Fruit fly (Drosophila melanogaster): ENCODE data around the gene Nedd4.

Nedd4 gene

dm6 chr3L:17513893-17514616, 15.8 kb upstream of the Nedd4 start, which contains the start of the genes U4-U6-60K and CG7564 (continued):
- TF ChIP-seq Awh (GFP tag; IDR thresholded peaks at IDR 0.05) (no peak), ac (GFP tag; optimal IDR thresholded peaks at IDR 0.05) (no peak), CG10431 (GFP tag; optimal IDR thresholded peaks at IDR 0.05) (no peak), CG7786 (GFP tag; optimal IDR thresholded peaks at IDR 0.05) (peak; percentile 53), HHEX (GFP tag; optimal IDR thresholded peaks at IDR 0.05) (peak; percentile 61), sim (GFP tag; IDR thresholded peaks at IDR 0.05) (no peak), CG11504 (tag; optimal IDR thresholded peaks at IDR 0.05) (no peak), tll (GFP tag; optimal IDR thresholded peaks at IDR 0.05) (peak in 1 of 2 experiments; percentile 71), otp (GFP tag; IDR thresholded peaks at IDR 0.05) (no peak), bab2 (GFP tag; optimal IDR thresholded peaks at IDR 0.05) (no peak), CG10959 (GFP tag; IDR thresholded peaks at IDR 0.05) (no peak), Dip3 (GFP tag; optimal IDR thresholded peaks at IDR 0.05) (peak; percentile 53), Sin3A (optimal IDR thresholded peaks at IDR 0.05) (peak; percentile 90), en (GFP tag; optimal IDR thresholded peaks at IDR 0.05) (no peak), bcd (GFP tag; optimal IDR thresholded peaks at IDR 0.05) (peak; percentile 81), dm (GFP tag; optimal IDR thresholded peaks at IDR 0.05) (peak; percentile 48), MTF-1 (GFP tag; optimal IDR thresholded peaks at IDR 0.05; ENCODE audit: borderline replicate concordance) (no peak), CG9876 (GFP tag; optimal IDR thresholded peaks at IDR 0.05) (peak; percentile 2), NC2α (GFP tag; optimal IDR thresholded peaks at IDR 0.05) (no peak), Ada2b (GFP tag; IDR thresholded peaks at IDR 0.05) (no peak), mirr (GFP tag; optimal IDR thresholded peaks at IDR 0.05) (no peak), CG1024 (GFP tag; IDR thresholded peaks at IDR 0.05) (0 out of 2 replicates have a peak, but pooled peaks have one; percentile 34), corto (GFP tag; optimal IDR thresholded peaks at IDR 0.05) (peak; percentile 47), trem (tag; optimal IDR thresholded peaks at IDR 0.05) (peak; percentile 55), CG6689 (GFP tag; IDR thresholded peaks at IDR 0.05) (no peak), Sry-β (GFP tag; optimal IDR thresholded peaks at IDR 0.05) (peak; percentile 82), Hr78 (GFP tag; optimal IDR thresholded peaks at IDR 0.05) (no peak), cad (GFP tag; optimal IDR thresholded peaks at IDR 0.05) (no peak), unc-4 (GFP tag; IDR thresholded peaks at IDR 0.05; ENCODE audit: partially characterized antibody) (peak; percentile 89), Dbx (GFP tag; IDR thresholded peaks at IDR 0.05) (peak; percentile 84), CG8290 (GFP tag; optimal IDR thresholded peaks at IDR 0.05) (peak; percentile 50), CG8290 (tag; optimal IDR thresholded peaks at IDR 0.05) (peak in 1 of 2 experiments; percentile 76), zen (tag; optimal IDR thresholded peaks at IDR 0.05) (peak; percentile 50), gro (GFP tag; optimal IDR thresholded peaks at IDR 0.05) (no peak), Stat92E (GFP tag; optimal IDR thresholded peaks at IDR 0.05) (no peak), fru (optimal IDR thresholded peaks at IDR 0.05) (no peak), ken (GFP tag; IDR thresholded peaks at IDR 0.05) (peak; percentile 19; the same call in 1 of the 3 replicates), CG7357 (GFP tag; IDR thresholded peaks at IDR 0.05) (0 out of 3 replicates have a peak, but pooled peaks have one; percentile 47), CG3407 (GFP tag; optimal IDR thresholded peaks at IDR 0.05) (peak; percentile 3), so (GFP tag; IDR thresholded peaks at IDR 0.05) (no peak), D19A (tag; optimal IDR thresholded peaks at IDR 0.05) (no peak), CG12299 (tag; optimal IDR thresholded peaks at IDR 0.05) (peak; percentile 11), NC2β (GFP tag; optimal IDR thresholded peaks at IDR 0.05) (no peak), CG2120 (GFP tag; optimal IDR thresholded peaks at IDR 0.05) (peak; percentile 81), Hmr (GFP tag; optimal IDR thresholded peaks at IDR 0.05) (peak; percentile 72), CG34224 (GFP tag; IDR thresholded peaks at IDR 0.05; ENCODE audit: partially characterized antibody) (peak; percentile 80), Mad (GFP tag; optimal IDR thresholded peaks at IDR 0.05) (peak; percentile 52), Ets65A (GFP tag) (peak; percentile 95), CG13123 (GFP tag; optimal IDR thresholded peaks at IDR 0.05) (peak; percentile 15), Vsx1 (GFP tag; optimal IDR thresholded peaks at IDR 0.05) (no peak)
